Worm (Caenorhabditis elegans) whole organism, L1 larva: ENCODE measurements around the gene sre-36.

Experiments used
- C04F5.9 ChIP-seq: sonication (generic microtip); optimal IDR thresholded peaks from 2 replicates; lab custom pipeline; 2016; ENCODE audit warnings: missing genetic modification characterization, missing compliant biosample characterization
- C16A3.4 ChIP-seq: fragments of 150-350 bp; optimal IDR thresholded peaks from 2 replicates; lab custom pipeline; 2014; ENCODE audit warnings: missing biosample characterization, missing genetic modification characterization
- C34B4.2 ChIP-seq: sonication (generic microtip); optimal IDR thresholded peaks from 2 replicates; lab custom pipeline; 2017; ENCODE audit warnings: mild to moderate bottlenecking, missing genetic modification characterization, missing compliant biosample characterization
- Y116A8C.19 ChIP-seq: sonication (generic microtip); optimal IDR thresholded peaks from 2 replicates; lab custom pipeline; 2016; ENCODE audit warnings: missing compliant biosample characterization, missing genetic modification characterization, borderline replicate concordance
- aly-2 ChIP-seq: fragments of 150-350 bp; optimal IDR thresholded peaks from 2 replicates; lab custom pipeline; 2014; ENCODE audit warnings: missing biosample characterization, missing genetic modification characterization
- blmp-1 ChIP-seq: fragments of 150-350 bp; optimal IDR thresholded peaks from 2 replicates; lab custom pipeline; 2014; ENCODE audit warnings: missing biosample characterization, missing genetic modification characterization
- ceh-82 ChIP-seq, 3 experiments: fragments of 150-350 bp in 1 of 3; sonication (generic microtip) in 2 of 3; optimal IDR thresholded peaks; 2 replicates each; lab custom pipeline; 2014 to 2017; ENCODE audit warnings: missing biosample characterization in 3 of 3, missing genetic modification characterization in 3 of 3
- ceh-88 ChIP-seq: fragments of 200-800 bp; sonication (Bioruptor generic); IDR thresholded peaks from 2 replicates; pipeline ENCODE4 v1.3.6; 2022; ENCODE audit warnings: missing genetic modification characterization, missing compliant biosample characterization
- ceh-90 ChIP-seq: sonication (generic microtip); optimal IDR thresholded peaks from 2 replicates; lab custom pipeline; 2016; ENCODE audit warnings: missing genetic modification characterization, missing compliant biosample characterization
- egl-13 ChIP-seq: sonication (generic microtip); optimal IDR thresholded peaks from 2 replicates; lab custom pipeline; 2016; ENCODE audit warnings: missing genotype, missing genetic modification reagents, missing genetic modification characterization, missing compliant biosample characterization
- egl-27 ChIP-seq, 2 experiments: fragments of 150-350 bp in 1 of 2; sonication (generic microtip); optimal IDR thresholded peaks; 3 replicates each; lab custom pipeline; 2017 to 2018; ENCODE audit warnings: missing biosample characterization in 2 of 2, missing genetic modification characterization in 2 of 2, missing genetic modification reagents in 2 of 2
- elt-3 ChIP-seq, 6 experiments: fragments of 150-350 bp in 1 of 6; sonication (generic microtip); optimal IDR thresholded peaks; 2 replicates each; lab custom pipeline; 2017 to 2018; ENCODE audit warnings: missing biosample characterization in 6 of 6, missing genetic modification characterization in 6 of 6, inconsistent platforms in 1 of 6
- ets-5 ChIP-seq: fragments of 200-800 bp; sonication (Bioruptor generic); IDR thresholded peaks from 2 replicates; pipeline ENCODE4 v1.3.6; 2022; ENCODE audit warnings: missing genetic modification characterization, missing compliant biosample characterization
- fkh-8 ChIP-seq: sonication (generic microtip); optimal IDR thresholded peaks from 2 replicates; lab custom pipeline; 2016; ENCODE audit warnings: mild to moderate bottlenecking, missing genetic modification characterization, missing compliant biosample characterization
- fos-1 ChIP-seq: fragments of 150-350 bp; optimal IDR thresholded peaks from 2 replicates; lab custom pipeline; 2014; ENCODE audit warnings: missing biosample characterization, missing genetic modification characterization
- irx-1 ChIP-seq: sonication (generic microtip); optimal IDR thresholded peaks from 2 replicates; lab custom pipeline; 2016; ENCODE audit warnings: missing genetic modification characterization, missing compliant biosample characterization
- isw-1 ChIP-seq: fragments of 200-800 bp; sonication (Bioruptor generic); IDR thresholded peaks from 2 replicates; pipeline ENCODE4 v1.3.6; 2022; ENCODE audit warnings: missing genetic modification characterization, missing compliant biosample characterization
- jun-1 ChIP-seq: fragments of 150-350 bp; optimal IDR thresholded peaks from 2 replicates; lab custom pipeline; 2014; ENCODE audit warnings: missing biosample characterization, missing genetic modification reagents, missing genetic modification characterization
- lin-13 ChIP-seq: fragments of 150-350 bp; optimal IDR thresholded peaks from 2 replicates; lab custom pipeline; 2014; ENCODE audit warnings: missing biosample characterization, missing genetic modification reagents, missing genetic modification characterization
- lsy-2 ChIP-seq, 2 experiments: fragments of 150-350 bp; optimal IDR thresholded peaks; 2 replicates each; lab custom pipeline; 2014; ENCODE audit warnings: missing biosample characterization in 2 of 2, missing genetic modification characterization in 2 of 2
- mab-9 ChIP-seq: fragments of 200-800 bp; sonication (Bioruptor generic); IDR thresholded peaks from 2 replicates; pipeline ENCODE4 v1.3.6; 2022; ENCODE audit warnings: missing genetic modification reagents, missing genetic modification characterization, missing compliant biosample characterization
- nhr-12 ChIP-seq: sonication (generic microtip); optimal IDR thresholded peaks from 2 replicates; lab custom pipeline; 2017; ENCODE audit warnings: missing biosample characterization, missing genetic modification characterization
- nhr-19 ChIP-seq: fragments of 200-800 bp; sonication (Bioruptor generic); conservative IDR thresholded peaks from 2 replicates; pipeline ENCODE4 v1.3.6; 2022; ENCODE audit warnings: missing genetic modification characterization, missing compliant biosample characterization
- nhr-20 ChIP-seq: sonication (generic microtip); optimal IDR thresholded peaks from 2 replicates; lab custom pipeline; 2016; ENCODE audit warnings: mild to moderate bottlenecking, missing genetic modification characterization, missing compliant biosample characterization
- nhr-28 ChIP-seq: fragments of 150-350 bp; optimal IDR thresholded peaks from 2 replicates; lab custom pipeline; 2014; ENCODE audit warnings: missing biosample characterization, missing genetic modification characterization
- nhr-47 ChIP-seq: sonication (generic microtip); optimal IDR thresholded peaks from 2 replicates; lab custom pipeline; 2016; ENCODE audit warnings: mild to moderate bottlenecking, missing genetic modification characterization, moderate library complexity, missing compliant biosample characterization
- nhr-84 ChIP-seq: sonication (generic microtip); optimal IDR thresholded peaks from 2 replicates; lab custom pipeline; 2017; ENCODE audit warnings: missing biosample characterization, missing genetic modification characterization
- nhr-85 ChIP-seq: sonication (generic microtip); peaks from one replicate; lab custom pipeline; 2016; ENCODE audit warnings: missing genetic modification characterization, inconsistent platforms, missing compliant biosample characterization
- pqm-1 ChIP-seq: sonication (generic microtip); optimal IDR thresholded peaks from 3 replicates; lab custom pipeline; 2017; ENCODE audit warnings: missing biosample characterization, missing genetic modification characterization
- rnt-1 ChIP-seq: sonication (generic microtip); optimal IDR thresholded peaks from 2 replicates; lab custom pipeline; 2016; ENCODE audit warnings: mild to moderate bottlenecking, missing genetic modification characterization, moderate library complexity, missing compliant biosample characterization
- snu-23 ChIP-seq: sonication (generic microtip); optimal IDR thresholded peaks from 2 replicates; lab custom pipeline; 2016; ENCODE audit warnings: missing genetic modification characterization, missing compliant biosample characterization
- sptf-1 ChIP-seq: fragments of 150-350 bp; optimal IDR thresholded peaks from 2 replicates; lab custom pipeline; 2014; ENCODE audit warnings: missing biosample characterization, missing genetic modification characterization
- swsn-7 ChIP-seq: sonication (generic microtip); optimal IDR thresholded peaks from 2 replicates; lab custom pipeline; 2016; ENCODE audit warnings: missing genetic modification characterization, missing compliant biosample characterization
- tlp-1 ChIP-seq: fragments of 150-350 bp; optimal IDR thresholded peaks from 2 replicates; lab custom pipeline; 2014; ENCODE audit warnings: missing biosample characterization, missing genetic modification characterization
- unc-62 ChIP-seq: fragments of 150-350 bp; optimal IDR thresholded peaks from 2 replicates; lab custom pipeline; 2014; ENCODE audit warnings: missing biosample characterization, missing genetic modification reagents, missing genetic modification characterization
- unc-86 ChIP-seq: sonication (generic microtip); optimal IDR thresholded peaks from 2 replicates; lab custom pipeline; 2016; ENCODE audit warnings: missing genetic modification characterization, missing compliant biosample characterization
- xbp-1 ChIP-seq: sonication (generic microtip); optimal IDR thresholded peaks from 2 replicates; lab custom pipeline; 2016; ENCODE audit warnings: missing genetic modification characterization, missing compliant biosample characterization
- zip-4 ChIP-seq: fragments of 200-800 bp; sonication (Bioruptor generic); optimal IDR thresholded peaks from 2 replicates; lab custom pipeline; 2018; ENCODE audit warnings: mild to moderate bottlenecking, missing genetic modification characterization, moderate library complexity, missing compliant biosample characterization
- ztf-11 ChIP-seq, 2 experiments: sonication (generic microtip); optimal IDR thresholded peaks; 2 replicates each; lab custom pipeline; 2016 to 2017; ENCODE audit warnings: missing genetic modification characterization in 2 of 2, missing biosample characterization in 1 of 2, missing compliant biosample characterization in 1 of 2

Gene sre-36

DNA sequence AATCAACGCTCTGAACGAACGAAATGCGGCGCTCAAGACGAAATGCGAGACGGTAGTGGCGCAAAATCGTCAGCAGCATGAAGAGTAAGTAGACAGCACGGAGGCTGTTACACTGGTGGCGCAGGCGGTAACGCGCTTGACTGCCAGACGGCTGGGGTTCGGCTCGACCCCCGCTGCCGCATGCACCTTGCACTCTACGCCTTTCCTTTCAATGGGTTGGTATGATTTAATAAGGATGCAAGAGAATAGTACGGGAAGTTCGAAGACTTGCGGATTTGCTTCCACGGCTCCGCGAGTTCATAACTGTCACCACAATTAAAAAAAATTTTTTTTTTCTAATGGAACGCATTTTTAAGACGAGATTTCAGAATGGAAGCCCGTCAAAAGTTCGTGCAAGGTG, 29.4 kb upstream of the sre-36 start (continued):
- TF ChIP-seq fos-1 (peak; percentile 20), ceh-90 (tag; lab: Kevin White, UChicago) (no peak), isw-1 (GFP tag; lab: Robert Waterston, UW) (peak; percentile 7; the same call in 1 of the 2 replicates), C34B4.2 (tag; lab: Kevin White, UChicago) (no peak), xbp-1 (tag; lab: Kevin White, UChicago) (peak; percentile 47), irx-1 (tag; lab: Kevin White, UChicago) (peak; percentile 65), nhr-19 (GFP tag; lab: Robert Waterston, UW) (peak; percentile 75), Y116A8C.19 (tag; lab: Kevin White, UChicago) (no peak), nhr-47 (tag; lab: Kevin White, UChicago) (peak; percentile 83), lsy-2 (tag; optimal IDR thresholded peaks at IDR 0.05; lab: Kevin White, UChicago) (peak; percentile 44 to 45), unc-86 (tag; lab: Kevin White, UChicago) (no peak), ceh-88 (GFP tag; lab: Robert Waterston, UW) (no peak), sptf-1 (no peak), C16A3.4 (tag; lab: Kevin White, UChicago) (peak; percentile 74), tlp-1 (tag; lab: Kevin White, UChicago) (no peak), egl-13 (peak; percentile 42), elt-3 (tag; optimal IDR thresholded peaks at IDR 0.05; lab: Kevin White, UChicago) (peak in 1 of 6 experiments; percentile 32), ceh-82 (tag; optimal IDR thresholded peaks at IDR 0.05; lab: Kevin White, UChicago) (peak; percentile 59 to 76 (median 61)), blmp-1 (peak; percentile 3), snu-23 (GFP tag; lab: Kevin White, UChicago) (peak; percentile 81), ztf-11 (tag; optimal IDR thresholded peaks at IDR 0.05; lab: Kevin White, UChicago) (peak in 1 of 2 experiments; percentile 50), nhr-28 (tag; lab: Kevin White, UChicago) (no peak), C04F5.9 (tag; lab: Kevin White, UChicago) (peak; percentile 20), nhr-12 (tag; lab: Kevin White, UChicago) (no peak), lin-13 (GFP tag; lab: Kevin White, UChicago) (no peak), nhr-20 (tag; lab: Kevin White, UChicago) (peak; percentile 74), pqm-1 (no peak), ets-5 (GFP tag; lab: Robert Waterston, UW) (no peak), unc-62 (GFP tag; lab: Kevin White, UChicago) (no peak), jun-1 (tag; lab: Kevin White, UChicago) (peak; percentile 10), swsn-7 (tag; lab: Kevin White, UChicago) (peak; percentile 76), fkh-8 (tag; lab: Kevin White, UChicago) (peak; percentile 17)
- TF ChIP-seq, all 84 proteins: peak for 42

DNA sequence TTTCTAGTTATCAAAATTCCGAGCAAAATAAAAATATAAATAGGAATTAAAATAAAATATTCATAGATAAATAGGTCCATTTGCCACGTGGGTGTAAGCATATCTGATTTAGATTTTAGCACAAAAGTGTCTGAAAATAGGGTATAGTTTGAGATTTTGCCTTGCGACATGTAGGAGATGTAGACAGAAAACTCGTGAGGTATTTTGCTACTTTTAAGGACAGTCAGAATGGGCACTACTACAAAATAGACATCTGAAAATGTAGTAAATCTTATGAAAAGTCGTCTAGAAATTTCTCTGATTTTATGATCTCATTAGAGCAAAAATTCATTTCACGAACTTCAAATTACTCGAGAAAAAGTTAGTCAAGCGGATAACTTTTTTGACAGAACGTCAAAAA, 24.8 kb upstream of the sre-36 start, which contains the start of gene srv-34:
srv-34 (minus strand) TSS at position 101 of the 400 bp plus-strand sequence.
- no peak for TF ChIP-seq unc-86 (tag; lab: Kevin White, UChicago)
- no peak for TF ChIP-seq C04F5.9 (tag; lab: Kevin White, UChicago)
- TF ChIP-seq aly-2 (tag; lab: Kevin White, UChicago) = no peak
- no peak for TF ChIP-seq nhr-85 (tag; lab: Kevin White, UChicago)
- TF ChIP-seq sptf-1 = no peak
- no peak for TF ChIP-seq Y116A8C.19 (tag; lab: Kevin White, UChicago)
- TF ChIP-seq nhr-84 = no peak
- no peak for TF ChIP-seq ets-5 (GFP tag; lab: Robert Waterston, UW)
- TF ChIP-seq rnt-1 (tag; lab: Kevin White, UChicago) = no peak
- TF ChIP-seq nhr-12 (tag; lab: Kevin White, UChicago) = no peak
- TF ChIP-seq zip-4 (GFP tag; lab: Kevin White, UChicago) = no peak
- TF ChIP-seq mab-9 (GFP tag; lab: Robert Waterston, UW) = no peak
- no peak for TF ChIP-seq egl-27 (tag; optimal IDR thresholded peaks at IDR 0.05; lab: Kevin White, UChicago)
- TF ChIP-seq, all 84 proteins: peak for 0
